Worm (Caenorhabditis elegans) whole organism, L4 larva: Measurements from ENCODE around the gene clec-153.

Source experiments
- D1046.2 ChIP-seq: fragments of 200-800 bp; sonication (Bioruptor generic); IDR thresholded peaks from 2 replicates; pipeline ENCODE4 v1.3.6; 2022; ENCODE audit warnings: missing genetic modification characterization, missing compliant biosample characterization
- F26F4.8 ChIP-seq: fragments of 200-800 bp; sonication (Bioruptor generic); conservative IDR thresholded peaks from 2 replicates; pipeline ENCODE4 v1.3.6; 2022; ENCODE audit warnings: missing genetic modification characterization, missing compliant biosample characterization
- F37D6.2 ChIP-seq: sonication (generic microtip); optimal IDR thresholded peaks from 2 replicates; lab custom pipeline; 2016; ENCODE audit warnings: mild to moderate bottlenecking, missing genetic modification characterization, missing compliant biosample characterization
- F44E2.7 ChIP-seq: fragments of 200-800 bp; sonication (Bioruptor generic); IDR thresholded peaks from 2 replicates; pipeline ENCODE4 v2.1.2; 2022; ENCODE audit warnings: missing genetic modification characterization, missing compliant biosample characterization
- Y5F2A.4 ChIP-seq: fragments of 200-800 bp; sonication (Bioruptor generic); optimal IDR thresholded peaks from 2 replicates; lab custom pipeline; 2018; ENCODE audit warnings: mild to moderate bottlenecking, missing genetic modification characterization, missing compliant biosample characterization
- ZK337.2 ChIP-seq: fragments of 200-800 bp; sonication (Bioruptor generic); IDR thresholded peaks from 2 replicates; pipeline ENCODE4 v1.3.6; 2022; ENCODE audit warnings: missing genetic modification reagents, missing genetic modification characterization, missing compliant biosample characterization
- ceh-20 ChIP-seq: fragments of 200-800 bp; sonication (Bioruptor generic); IDR thresholded peaks from 2 replicates; pipeline ENCODE4 v1.3.6; 2022; ENCODE audit warnings: missing genetic modification reagents, missing genetic modification characterization, missing compliant biosample characterization
- ceh-62 ChIP-seq: sonication (generic microtip); optimal IDR thresholded peaks from 2 replicates; lab custom pipeline; 2017; ENCODE audit warnings: missing biosample characterization, missing genetic modification characterization
- ceh-82 ChIP-seq: sonication (generic microtip); optimal IDR thresholded peaks from 2 replicates; lab custom pipeline; 2017; ENCODE audit warnings: missing biosample characterization, missing genetic modification characterization
- ces-1 ChIP-seq: fragments of 150-350 bp; sonication (generic microtip); optimal IDR thresholded peaks from 4 replicates; lab custom pipeline; 2014; ENCODE audit warnings: missing biosample characterization, missing genetic modification reagents, missing genetic modification characterization
- cey-2 ChIP-seq: sonication (generic microtip); optimal IDR thresholded peaks from 3 replicates; lab custom pipeline; 2017; ENCODE audit warnings: missing genetic modification characterization, mild to moderate bottlenecking, missing compliant biosample characterization, antibody characterized with exemption, borderline replicate concordance; ENCODE audit not compliant: insufficient read depth
- daf-12 ChIP-seq: fragments of 150-350 bp; optimal IDR thresholded peaks from 2 replicates; lab custom pipeline; 2014; ENCODE audit warnings: missing biosample characterization, missing genetic modification reagents, missing genetic modification characterization
- daf-16 ChIP-seq, 3 experiments: sonication (generic microtip); optimal IDR thresholded peaks; 2 replicates each; lab custom pipeline; 2016 to 2017; ENCODE audit warnings: missing genetic modification characterization in 3 of 3, missing genetic modification reagents in 3 of 3, mild to moderate bottlenecking in 2 of 3, missing compliant biosample characterization in 2 of 3, missing biosample characterization in 1 of 3, moderate library complexity in 1 of 3
- duxl-1 ChIP-seq: sonication (generic microtip); optimal IDR thresholded peaks from 2 replicates; lab custom pipeline; 2016; ENCODE audit warnings: mild to moderate bottlenecking, missing genetic modification characterization, moderate library complexity, missing compliant biosample characterization; ENCODE audit not compliant: poor library complexity
- dve-1 ChIP-seq: sonication (generic microtip); optimal IDR thresholded peaks from 2 replicates; lab custom pipeline; 2017; ENCODE audit warnings: antibody characterized with exemption, mild to moderate bottlenecking, missing genetic modification characterization, missing compliant biosample characterization; ENCODE audit not compliant: insufficient read depth
- fkh-10 ChIP-seq: fragments of 150-350 bp; optimal IDR thresholded peaks from 2 replicates; lab custom pipeline; 2014; ENCODE audit warnings: missing biosample characterization, missing genetic modification reagents, missing genetic modification characterization
- hif-1 ChIP-seq, 2 experiments: sonication (generic microtip); optimal IDR thresholded peaks; 2 replicates each; lab custom pipeline; 2016 to 2017; ENCODE audit warnings: missing compliant biosample characterization in 2 of 2, missing genetic modification characterization in 2 of 2, missing genetic modification reagents in 2 of 2, missing genotype in 2 of 2, mild to moderate bottlenecking in 1 of 2
- hlh-11 ChIP-seq: fragments of 200-800 bp; sonication (Bioruptor generic); optimal IDR thresholded peaks from 2 replicates; lab custom pipeline; 2018; ENCODE audit warnings: mild to moderate bottlenecking, missing genetic modification characterization, missing compliant biosample characterization
- hmg-1.1 ChIP-seq: fragments of 200-800 bp; sonication (Bioruptor generic); IDR thresholded peaks from 2 replicates; pipeline ENCODE4 v1.3.6; 2022; ENCODE audit warnings: missing genetic modification reagents, missing genetic modification characterization, missing compliant biosample characterization
- jun-1 ChIP-seq: fragments of 150-350 bp; optimal IDR thresholded peaks from 2 replicates; lab custom pipeline; 2014; ENCODE audit warnings: missing biosample characterization, missing genetic modification reagents, missing genetic modification characterization
- lin-1 ChIP-seq: fragments of 200-800 bp; sonication (Bioruptor generic); IDR thresholded peaks from 2 replicates; pipeline ENCODE4 v1.3.6; 2022; ENCODE audit warnings: missing genetic modification reagents, missing genetic modification characterization, missing compliant biosample characterization
- lin-38 ChIP-seq: fragments of 200-800 bp; sonication (Bioruptor generic); IDR thresholded peaks from 2 replicates; pipeline ENCODE4 v1.3.6; 2022; ENCODE audit warnings: missing genetic modification reagents, missing genetic modification characterization, missing compliant biosample characterization
- lsy-2 ChIP-seq, 2 experiments: fragments of 150-350 bp in 1 of 2; sonication (generic microtip) in 1 of 2; optimal IDR thresholded peaks; 2 replicates each; lab custom pipeline; 2014 to 2017; ENCODE audit warnings: missing biosample characterization in 2 of 2, missing genetic modification characterization in 2 of 2
- mdl-1 ChIP-seq, 2 experiments: fragments of 150-350 bp in 1 of 2; sonication (generic microtip) in 1 of 2; optimal IDR thresholded peaks; 2 replicates each; lab custom pipeline; 2014 to 2017; ENCODE audit warnings: missing biosample characterization in 2 of 2, missing genetic modification characterization in 2 of 2
- mep-1 ChIP-seq: fragments of 150-350 bp; sonication (generic microtip); optimal IDR thresholded peaks from 3 replicates; lab custom pipeline; 2014; ENCODE audit warnings: missing biosample characterization, missing genetic modification characterization
- mes-2 ChIP-seq: sonication (generic microtip); optimal IDR thresholded peaks from 2 replicates; lab custom pipeline; 2016; ENCODE audit warnings: missing genotype, mild to moderate bottlenecking, missing genetic modification characterization, missing compliant biosample characterization; ENCODE audit not compliant: poor library complexity, severe bottlenecking
- mxl-2 ChIP-seq: fragments of 200-800 bp; sonication (Bioruptor generic); conservative IDR thresholded peaks from 2 replicates; pipeline ENCODE4 v1.3.6; 2022; ENCODE audit warnings: missing genetic modification reagents, missing genetic modification characterization, missing compliant biosample characterization
- nhr-10 ChIP-seq: fragments of 150-350 bp; optimal IDR thresholded peaks from 2 replicates; lab custom pipeline; 2014; ENCODE audit warnings: missing biosample characterization, missing genetic modification characterization
- nhr-237 ChIP-seq: sonication (generic microtip); optimal IDR thresholded peaks from 2 replicates; lab custom pipeline; 2017; ENCODE audit warnings: missing biosample characterization, missing genetic modification characterization
- nhr-25 ChIP-seq: sonication (generic microtip); optimal IDR thresholded peaks from 2 replicates; lab custom pipeline; 2017; ENCODE audit warnings: missing genetic modification characterization, mild to moderate bottlenecking, missing compliant biosample characterization, antibody characterized with exemption, moderate library complexity, borderline replicate concordance; ENCODE audit not compliant: insufficient read depth
- nhr-42 ChIP-seq: fragments of 200-800 bp; sonication (Bioruptor generic); IDR thresholded peaks from 2 replicates; pipeline ENCODE4 v1.3.6; 2022; ENCODE audit warnings: missing genetic modification characterization, missing compliant biosample characterization
- nhr-48 ChIP-seq: sonication (generic microtip); optimal IDR thresholded peaks from 2 replicates; lab custom pipeline; 2016; ENCODE audit warnings: mild to moderate bottlenecking, missing genetic modification characterization, missing compliant biosample characterization
- nhr-76 ChIP-seq: fragments of 150-350 bp; optimal IDR thresholded peaks from 2 replicates; lab custom pipeline; 2014; ENCODE audit warnings: missing biosample characterization, missing genetic modification characterization
- nhr-77 ChIP-seq: fragments of 150-350 bp; optimal IDR thresholded peaks from 2 replicates; lab custom pipeline; 2014; ENCODE audit warnings: missing biosample characterization, missing genetic modification characterization
- pqm-1 ChIP-seq: sonication (generic microtip); optimal IDR thresholded peaks from 2 replicates; lab custom pipeline; 2017; ENCODE audit warnings: missing biosample characterization, missing genetic modification characterization
- rbr-2 ChIP-seq: sonication (generic microtip); optimal IDR thresholded peaks from 2 replicates; lab custom pipeline; 2016; ENCODE audit warnings: missing genotype, missing genetic modification characterization, missing compliant biosample characterization
- sdz-12 ChIP-seq: fragments of 200-800 bp; sonication (Bioruptor generic); optimal IDR thresholded peaks from 2 replicates; lab custom pipeline; 2018; ENCODE audit warnings: mild to moderate bottlenecking, missing genetic modification characterization, missing compliant biosample characterization
- snpc-4 ChIP-seq: fragments of 150-350 bp; optimal IDR thresholded peaks from 2 replicates; lab custom pipeline; 2014; ENCODE audit warnings: missing biosample characterization, missing genetic modification characterization
- spr-1 ChIP-seq: sonication (generic microtip); optimal IDR thresholded peaks from 2 replicates; lab custom pipeline; 2016; ENCODE audit warnings: mild to moderate bottlenecking, missing genetic modification characterization, missing compliant biosample characterization
- tag-97 ChIP-seq: fragments of 200-800 bp; sonication (Bioruptor generic); IDR thresholded peaks from 2 replicates; pipeline ENCODE4 v1.3.6; 2022; ENCODE audit warnings: missing genetic modification characterization, missing compliant biosample characterization
- tra-1 ChIP-seq: fragments of 200-800 bp; sonication (Bioruptor generic); IDR thresholded peaks from 2 replicates; pipeline ENCODE4 v1.3.6; 2022; ENCODE audit warnings: missing genetic modification reagents, missing genetic modification characterization, missing compliant biosample characterization
- unc-39 ChIP-seq: sonication (generic microtip); optimal IDR thresholded peaks from 2 replicates; lab custom pipeline; 2017; ENCODE audit warnings: missing biosample characterization, missing genetic modification characterization
- zag-1 ChIP-seq: fragments of 150-350 bp; optimal IDR thresholded peaks from 2 replicates; lab custom pipeline; 2014; ENCODE audit warnings: missing biosample characterization, missing genetic modification characterization
- zfp-2 ChIP-seq: sonication (generic microtip); optimal IDR thresholded peaks from 2 replicates; lab custom pipeline; 2016; ENCODE audit warnings: mild to moderate bottlenecking, missing genetic modification characterization, missing compliant biosample characterization
- zfp-3 ChIP-seq: fragments of 200-800 bp; sonication (Bioruptor generic); conservative IDR thresholded peaks from 2 replicates; pipeline ENCODE4 v1.3.6; 2022; ENCODE audit warnings: missing genetic modification reagents, missing genetic modification characterization, missing compliant biosample characterization
- ztf-11 ChIP-seq: fragments of 150-350 bp; optimal IDR thresholded peaks from 2 replicates; lab custom pipeline; 2014; ENCODE audit warnings: missing biosample characterization, missing genetic modification characterization
- ztf-7 ChIP-seq: fragments of 150-350 bp; optimal IDR thresholded peaks from 2 replicates; lab custom pipeline; 2014; ENCODE audit warnings: missing biosample characterization, missing genetic modification characterization

Gene clec-153

ce11 chrIII:4653912-4654311, 18.9 kb downstream of the clec-153 start (continued):
- TF ChIP-seq daf-16 (GFP tag; optimal IDR thresholded peaks at IDR 0.05; lab: Kevin White, UChicago) (peak in 1 of 2 experiments; percentile 44), daf-16 (tag; optimal IDR thresholded peaks at IDR 0.05; lab: Kevin White, UChicago) (no peak), daf-12 (tag; lab: Kevin White, UChicago) (no peak)

ce11 chrIII:4655402-4655801, 20.4 kb downstream of the clec-153 start, which contains the start of gene T23F11.2:
TSS of gene T23F11.2 (minus strand) at chrIII:4655502.
- no peak for TF ChIP-seq Y5F2A.4
- TF ChIP-seq nhr-42: no peak
- no peak for TF ChIP-seq pqm-1 (tag; lab: Kevin White, UChicago)
- TF ChIP-seq zfp-2 (tag; lab: Kevin White, UChicago): no peak
- no peak for TF ChIP-seq tra-1
- TF ChIP-seq fkh-10 (GFP tag; lab: Kevin White, UChicago): no peak
- no peak for TF ChIP-seq nhr-76 (tag; lab: Kevin White, UChicago)

ce11 chrIII:4656415-4656814, 21.4 kb downstream of the clec-153 start:
- no peak for TF ChIP-seq nhr-10 (tag; lab: Kevin White, UChicago)
- TF ChIP-seq unc-39 (tag; lab: Kevin White, UChicago): no peak
- peak; percentile 53 for TF ChIP-seq F37D6.2 (tag; lab: Kevin White, UChicago)
- TF ChIP-seq ztf-7 (tag; lab: Kevin White, UChicago): no peak
- no peak for TF ChIP-seq ztf-11 (tag; lab: Kevin White, UChicago)
- peak; percentile 82 for TF ChIP-seq rbr-2 (tag; lab: Kevin White, UChicago)
- TF ChIP-seq jun-1 (tag; lab: Kevin White, UChicago): no peak
- TF ChIP-seq zag-1 (tag; lab: Kevin White, UChicago): no peak
- no peak for TF ChIP-seq nhr-48 (tag; lab: Kevin White, UChicago)
- peak; percentile 22 for TF ChIP-seq hlh-11 (tag; lab: Kevin White, UChicago)
- TF ChIP-seq nhr-237 (tag; lab: Kevin White, UChicago): no peak
- no peak for TF ChIP-seq ceh-62 (tag; lab: Kevin White, UChicago)
- no peak for TF ChIP-seq spr-1 (tag; lab: Kevin White, UChicago)
- no peak for TF ChIP-seq nhr-25 (tag; lab: Kevin White, UChicago)
- TF ChIP-seq sdz-12 (GFP tag; lab: Kevin White, UChicago): no peak
- TF ChIP-seq nhr-42: no peak
- peak; percentile 62 for TF ChIP-seq fkh-10 (GFP tag; lab: Kevin White, UChicago)
- no peak for TF ChIP-seq lin-1 (GFP tag; lab: Robert Waterston, UW)
- TF ChIP-seq hif-1 (tag; optimal IDR thresholded peaks at IDR 0.05; lab: Kevin White, UChicago): peak in 1 of 2 experiments; percentile 28
- TF ChIP-seq F26F4.8: no peak
- TF ChIP-seq tag-97: no peak
- TF ChIP-seq lin-38 (GFP tag; lab: Robert Waterston, UW): no peak
- TF ChIP-seq mxl-2 (GFP tag; lab: Robert Waterston, UW): no peak
- TF ChIP-seq dve-1 (tag; lab: Kevin White, UChicago): no peak
- peak; percentile 63 for TF ChIP-seq mep-1 (tag; lab: Kevin White, UChicago)
- TF ChIP-seq ZK337.2 (GFP tag; lab: Robert Waterston, UW): no peak
- TF ChIP-seq mdl-1 (tag; optimal IDR thresholded peaks at IDR 0.05; lab: Kevin White, UChicago): peak in 1 of 2 experiments; percentile 65
- TF ChIP-seq lsy-2 (tag; optimal IDR thresholded peaks at IDR 0.05; lab: Kevin White, UChicago): peak; percentile 5 to 61
- no peak for TF ChIP-seq zfp-3
- TF ChIP-seq D1046.2 (GFP tag; lab: Robert Waterston, UW): no peak
- TF ChIP-seq snpc-4 (tag; lab: Kevin White, UChicago): no peak
- 0 out of 2 replicates have a peak, but pooled peaks have one; percentile 53 for TF ChIP-seq ceh-20 (GFP tag; lab: Robert Waterston, UW)
- no peak for TF ChIP-seq mes-2 (tag; lab: Kevin White, UChicago)
- TF ChIP-seq daf-16 (GFP tag; optimal IDR thresholded peaks at IDR 0.05; lab: Kevin White, UChicago): no peak
- no peak for TF ChIP-seq daf-16 (tag; optimal IDR thresholded peaks at IDR 0.05; lab: Kevin White, UChicago)
- no peak for TF ChIP-seq cey-2 (tag; lab: Kevin White, UChicago)
- no peak for TF ChIP-seq F44E2.7 (GFP tag; lab: Robert Waterston, UW)
- TF ChIP-seq duxl-1 (tag; lab: Kevin White, UChicago): no peak
- TF ChIP-seq hmg-1.1 (GFP tag; lab: Robert Waterston, UW): peak; percentile 73
- TF ChIP-seq ces-1 (GFP tag; lab: Kevin White, UChicago): no peak
- TF ChIP-seq nhr-77 (tag; lab: Kevin White, UChicago): no peak
- no peak for TF ChIP-seq ceh-82
